Worm (Caenorhabditis elegans): ENCODE results near the gene pqn-48.
A peak's percentile ranks its signal among the peaks of the same experiment; 100 is the strongest.

Gene pqn-48

DNA sequence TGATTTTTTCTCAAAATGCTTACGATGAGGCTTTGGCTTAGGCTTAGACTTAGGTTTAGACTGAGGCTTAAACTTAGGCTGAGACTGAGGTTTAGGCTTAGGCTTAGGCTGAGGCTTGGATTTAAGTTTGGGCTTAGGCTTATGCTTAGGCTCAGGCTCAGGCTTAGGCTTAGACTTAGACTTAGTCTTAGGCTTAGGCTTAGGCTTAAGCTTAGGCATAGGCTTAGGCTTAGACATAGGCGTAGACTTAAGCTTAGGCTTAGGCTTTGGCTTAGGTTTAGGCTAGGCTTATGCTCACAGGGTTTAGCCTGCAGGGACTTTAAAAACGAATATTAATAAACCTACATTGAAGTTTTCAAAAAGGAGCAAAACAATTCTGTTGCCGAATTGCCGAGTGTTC lies 43.2 kb downstream of the pqn-48 start:
- no peak for TF ChIP-seq fos-1 (tag; optimal IDR thresholded peaks at IDR 0.05)
- TF ChIP-seq nhr-11 (tag; optimal IDR thresholded peaks at IDR 0.05): no peak
- TF ChIP-seq C34F6.9 (tag; optimal IDR thresholded peaks at IDR 0.05): no peak
- TF ChIP-seq nhr-12 (tag; optimal IDR thresholded peaks at IDR 0.05): no peak
- TF ChIP-seq nhr-237 (tag; optimal IDR thresholded peaks at IDR 0.05): no peak
- no peak for TF ChIP-seq sma-3 (GFP tag; optimal IDR thresholded peaks at IDR 0.05)
- no peak for TF ChIP-seq ama-1 (optimal IDR thresholded peaks at IDR 0.05)
- no peak for TF ChIP-seq mab-5 (tag; optimal IDR thresholded peaks at IDR 0.05)
- TF ChIP-seq nhr-23 (tag; optimal IDR thresholded peaks at IDR 0.05): no peak
- no peak for TF ChIP-seq ZK546.5 (tag; optimal IDR thresholded peaks at IDR 0.05)
- TF ChIP-seq egl-27 (tag; optimal IDR thresholded peaks at IDR 0.05): no peak
- no peak for TF ChIP-seq ztf-11 (tag; optimal IDR thresholded peaks at IDR 0.05)
- TF ChIP-seq nhr-10 (tag; optimal IDR thresholded peaks at IDR 0.05): no peak
- TF ChIP-seq blmp-1 (tag; optimal IDR thresholded peaks at IDR 0.05; ENCODE audit: insufficient read depth): no peak
- no peak for TF ChIP-seq lin-13 (GFP tag; optimal IDR thresholded peaks at IDR 0.05)
- TF ChIP-seq Y55F3AM.14 (GFP tag; optimal IDR thresholded peaks at IDR 0.05): no peak
- no peak for TF ChIP-seq ceh-16 (tag; optimal IDR thresholded peaks at IDR 0.05)
- TF ChIP-seq R02D3.7 (tag; optimal IDR thresholded peaks at IDR 0.05): no peak
- no peak for TF ChIP-seq nhr-77 (tag; optimal IDR thresholded peaks at IDR 0.05)

- no peak for TF ChIP-seq ztf-1 (GFP tag; conservative IDR thresholded peaks at IDR 0.05)
- no peak for TF ChIP-seq nhr-129 (tag; optimal IDR thresholded peaks at IDR 0.05)
- no peak for TF ChIP-seq F13H6.1 (tag; optimal IDR thresholded peaks at IDR 0.05)
- no peak for TF ChIP-seq egl-27 (tag; optimal IDR thresholded peaks at IDR 0.05)
- no peak for TF ChIP-seq alr-1 (tag; optimal IDR thresholded peaks at IDR 0.05)
- no peak for TF ChIP-seq snpc-4 (tag; optimal IDR thresholded peaks at IDR 0.05)
- TF ChIP-seq mbf-1 (tag; optimal IDR thresholded peaks at IDR 0.05): no peak
- no peak for TF ChIP-seq skn-1 (tag; optimal IDR thresholded peaks at IDR 0.05)
- TF ChIP-seq ztf-11 (tag; optimal IDR thresholded peaks at IDR 0.05): no peak
- TF ChIP-seq unc-39 (tag; optimal IDR thresholded peaks at IDR 0.05): no peak
- TF ChIP-seq ZK546.5 (tag; optimal IDR thresholded peaks at IDR 0.05): no peak
- no peak for TF ChIP-seq Y55F3AM.14 (GFP tag; optimal IDR thresholded peaks at IDR 0.05)
- no peak for TF ChIP-seq lin-39 (tag; optimal IDR thresholded peaks at IDR 0.05)
- no peak for TF ChIP-seq sma-9 (GFP tag; optimal IDR thresholded peaks at IDR 0.05)
- TF ChIP-seq sma-9 (tag; optimal IDR thresholded peaks at IDR 0.05): no peak
- TF ChIP-seq aly-2 (tag; optimal IDR thresholded peaks at IDR 0.05): no peak
- no peak for TF ChIP-seq lin-13 (GFP tag; optimal IDR thresholded peaks at IDR 0.05)
- TF ChIP-seq ama-1 (optimal IDR thresholded peaks at IDR 0.05): no peak
Measured at ce11 chrII:4082754-4083153, 44.1 kb downstream of the pqn-48 start, which contains the start of gene R11F4.2. TSS of gene R11F4.2 (plus strand) at chrII:4083054.

ce11 chrII:4085601-4086000 lies 46.9 kb downstream of the pqn-48 start:
- TF ChIP-seq sem-4 (tag; optimal IDR thresholded peaks at IDR 0.05) (no peak), C34F6.9 (tag; optimal IDR thresholded peaks at IDR 0.05) (no peak), ztf-4 (tag; optimal IDR thresholded peaks at IDR 0.05) (no peak), sma-9 (GFP tag; optimal IDR thresholded peaks at IDR 0.05) (no peak), sma-9 (tag; optimal IDR thresholded peaks at IDR 0.05) (no peak), ceh-82 (tag; optimal IDR thresholded peaks at IDR 0.05) (no peak), blmp-1 (tag; optimal IDR thresholded peaks at IDR 0.05; ENCODE audit: insufficient read depth) (no peak), skn-1 (tag; optimal IDR thresholded peaks at IDR 0.05) (no peak), elt-1 (tag; optimal IDR thresholded peaks at IDR 0.05) (no peak), ZK546.5 (tag; optimal IDR thresholded peaks at IDR 0.05) (no peak), R02D3.7 (tag; optimal IDR thresholded peaks at IDR 0.05) (no peak), lin-13 (GFP tag; optimal IDR thresholded peaks at IDR 0.05) (no peak), snpc-4 (tag; optimal IDR thresholded peaks at IDR 0.05) (no peak), lin-39 (tag; optimal IDR thresholded peaks at IDR 0.05) (no peak)

DNA sequence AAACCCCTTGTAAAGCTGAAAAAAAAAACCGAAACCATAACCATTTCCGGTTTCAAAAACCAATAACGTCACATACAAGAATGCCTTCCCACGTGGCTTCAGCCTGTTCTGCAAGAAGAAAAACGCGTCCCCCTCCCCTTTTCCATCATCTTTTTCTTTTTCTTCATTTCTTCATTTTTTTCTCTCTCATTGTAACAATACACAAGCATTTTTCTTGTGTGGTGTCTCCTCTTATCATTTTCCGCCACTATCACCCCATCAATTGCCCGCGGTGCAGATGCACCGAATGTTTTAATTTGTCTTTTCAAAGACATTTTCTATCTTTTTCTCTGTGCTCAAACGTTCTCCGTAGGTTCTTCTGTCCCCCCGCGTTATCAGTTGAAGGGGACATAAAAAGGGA lies 50.5 kb downstream of the pqn-48 start:
- TF ChIP-seq aly-2 (tag; optimal IDR thresholded peaks at IDR 0.05) (no peak), elt-3 (tag; optimal IDR thresholded peaks at IDR 0.05) (no peak), nhr-129 (tag; optimal IDR thresholded peaks at IDR 0.05) (peak; percentile 60), nhr-21 (tag; optimal IDR thresholded peaks at IDR 0.05) (peak; percentile 84), elt-1 (tag; optimal IDR thresholded peaks at IDR 0.05) (no peak), snpc-4 (tag; optimal IDR thresholded peaks at IDR 0.05) (no peak), Y55F3AM.14 (GFP tag; optimal IDR thresholded peaks at IDR 0.05) (no peak), nhr-25 (tag; optimal IDR thresholded peaks at IDR 0.05) (peak; percentile 86), dmd-4 (tag; optimal IDR thresholded peaks at IDR 0.05) (no peak), sma-3 (GFP tag; optimal IDR thresholded peaks at IDR 0.05) (peak; percentile 58), C34F6.9 (tag; optimal IDR thresholded peaks at IDR 0.05) (peak; percentile 30), nhr-77 (tag; optimal IDR thresholded peaks at IDR 0.05) (no peak), unc-62 (GFP tag; optimal IDR thresholded peaks at IDR 0.05) (no peak), ama-1 (optimal IDR thresholded peaks at IDR 0.05) (no peak), nhr-10 (tag; optimal IDR thresholded peaks at IDR 0.05) (no peak), alr-1 (tag; optimal IDR thresholded peaks at IDR 0.05) (no peak), peb-1 (tag; optimal IDR thresholded peaks at IDR 0.05) (no peak), zag-1 (tag; optimal IDR thresholded peaks at IDR 0.05) (no peak), mdl-1 (tag; optimal IDR thresholded peaks at IDR 0.05) (peak; percentile 29 to 64), nhr-237 (tag; optimal IDR thresholded peaks at IDR 0.05) (no peak), fos-1 (tag; optimal IDR thresholded peaks at IDR 0.05) (peak; percentile 96), lin-11 (tag; optimal IDR thresholded peaks at IDR 0.05) (no peak), lin-13 (GFP tag; optimal IDR thresholded peaks at IDR 0.05) (peak; percentile 60), mab-5 (tag; optimal IDR thresholded peaks at IDR 0.05) (peak; percentile 11), F13H6.1 (tag; optimal IDR thresholded peaks at IDR 0.05) (peak; percentile 89), sem-4 (tag; optimal IDR thresholded peaks at IDR 0.05) (peak; percentile 42), crh-2 (tag; optimal IDR thresholded peaks at IDR 0.05) (peak; percentile 89), ztf-4 (tag; optimal IDR thresholded peaks at IDR 0.05) (peak; percentile 22), nhr-12 (tag; optimal IDR thresholded peaks at IDR 0.05) (no peak), gmeb-1 (tag; optimal IDR thresholded peaks at IDR 0.05) (peak; percentile 74)

All from whole organism, L2 larva.